Worm (Caenorhabditis elegans): Measurements from ENCODE around the gene bath-13.
A peak's percentile ranks its signal among the peaks of the same experiment; 100 is the strongest.

bath-13 gene

ce11 chrII:2521960-2522359 is at the start of gene bath-13:
Gene bath-13, minus strand, starts transcription at chrII:2522060.
- TF ChIP-seq fkh-10 (GFP tag; optimal IDR thresholded peaks at IDR 0.05) (no peak), ceh-90 (tag; optimal IDR thresholded peaks at IDR 0.05) (no peak), nhr-90 (tag; optimal IDR thresholded peaks at IDR 0.05; ENCODE audit: poor library complexity) (no peak), lin-15B (tag; optimal IDR thresholded peaks at IDR 0.05) (no peak), ztf-11 (tag; optimal IDR thresholded peaks at IDR 0.05) (no peak), egl-13 (tag; optimal IDR thresholded peaks at IDR 0.05) (no peak), nhr-85 (tag) (no peak), pag-3 (tag; optimal IDR thresholded peaks at IDR 0.05; ENCODE audit: borderline replicate concordance, insufficient read depth) (no peak), nhr-12 (tag; optimal IDR thresholded peaks at IDR 0.05) (no peak), sox-4 (tag; optimal IDR thresholded peaks at IDR 0.05) (no peak), nhr-11 (tag; optimal IDR thresholded peaks at IDR 0.05) (no peak), dsc-1 (tag; optimal IDR thresholded peaks at IDR 0.05) (no peak), nhr-28 (tag; optimal IDR thresholded peaks at IDR 0.05) (no peak), irx-1 (tag; optimal IDR thresholded peaks at IDR 0.05) (no peak)

DNA sequence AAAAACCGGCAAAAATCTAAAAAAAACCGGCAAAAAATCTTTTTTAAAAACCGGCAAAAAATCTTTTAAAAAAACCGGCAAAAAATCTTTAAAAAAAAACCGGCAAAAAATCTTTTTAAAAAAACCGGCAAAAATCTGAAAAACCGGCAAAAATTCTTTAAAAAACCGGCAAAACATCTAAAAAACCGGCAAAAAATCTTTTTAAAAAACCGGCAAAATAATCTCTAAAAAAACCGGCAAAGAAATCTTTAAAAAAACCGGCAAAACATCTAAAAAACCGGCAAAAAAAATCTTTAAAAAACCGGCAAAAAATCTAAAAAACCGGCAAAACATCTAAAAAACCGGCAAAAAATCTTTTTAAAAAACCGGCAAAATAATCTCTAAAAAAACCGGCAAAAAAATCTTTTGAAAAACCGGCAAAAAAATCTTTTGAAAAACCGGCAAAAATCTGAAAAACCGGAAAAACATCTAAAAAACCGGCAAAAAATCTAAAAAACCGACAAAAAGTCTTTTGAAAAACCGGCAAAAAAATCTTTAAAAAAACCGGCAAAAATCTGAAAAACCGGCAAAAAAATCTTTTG is 48.6 kb upstream of the bath-13 start:
- TF ChIP-seq irx-1 (tag; optimal IDR thresholded peaks at IDR 0.05), result peak; percentile 29
- TF ChIP-seq efl-3 (GFP tag; optimal IDR thresholded peaks at IDR 0.05), result peak; percentile 23

DNA sequence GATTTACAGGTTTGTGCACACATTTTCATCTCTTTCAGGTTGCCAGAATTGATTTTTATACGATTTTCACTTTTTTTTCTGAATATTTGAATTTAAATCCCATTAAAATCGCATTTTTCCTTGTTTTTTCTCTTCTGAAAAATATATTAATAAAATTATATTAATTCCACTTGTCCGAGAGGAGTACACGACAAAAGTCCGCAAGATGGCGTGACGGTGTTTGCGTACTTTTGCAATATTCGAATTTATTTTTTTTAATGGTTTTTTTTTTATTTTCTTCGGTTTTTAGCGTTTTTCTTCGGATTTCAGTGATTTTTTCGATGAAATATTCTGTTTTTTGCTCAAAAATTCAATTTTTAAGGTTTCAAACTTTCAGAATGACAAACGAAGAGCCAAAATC is 43.0 kb upstream of the bath-13 start, which contains the start of gene usp-39:
TSS of gene usp-39 (plus strand) at position 377 of the 400 bp plus-strand sequence.
- TF ChIP-seq zag-1 (tag; optimal IDR thresholded peaks at IDR 0.05) (no peak), unc-86 (tag; optimal IDR thresholded peaks at IDR 0.05) (peak; percentile 80), fkh-8 (tag; optimal IDR thresholded peaks at IDR 0.05) (no peak), nhr-28 (tag; optimal IDR thresholded peaks at IDR 0.05) (no peak), nhr-11 (tag; optimal IDR thresholded peaks at IDR 0.05) (peak; percentile 54), alr-1 (tag; optimal IDR thresholded peaks at IDR 0.05; ENCODE audit: borderline replicate concordance) (no peak), hlh-4 (tag; optimal IDR thresholded peaks at IDR 0.05) (no peak), grh-1 (GFP tag; IDR thresholded peaks at IDR 0.05) (peak; percentile 40), elt-3 (tag; optimal IDR thresholded peaks at IDR 0.05) (peak in 2 of 6 experiments; percentile 23 to 73), nhr-76 (tag; optimal IDR thresholded peaks at IDR 0.05) (no peak), rnt-1 (tag; optimal IDR thresholded peaks at IDR 0.05) (no peak), nhr-237 (tag; optimal IDR thresholded peaks at IDR 0.05) (peak; percentile 11), mdl-1 (tag; optimal IDR thresholded peaks at IDR 0.05) (peak in 1 of 2 experiments; percentile 23), unc-62 (GFP tag; optimal IDR thresholded peaks at IDR 0.05) (no peak), dpl-1 (GFP tag; optimal IDR thresholded peaks at IDR 0.05) (peak; percentile 75 to 87 (median 81)), sup-37 (GFP tag; optimal IDR thresholded peaks at IDR 0.05) (peak; percentile 63), ceh-8 (GFP tag; optimal IDR thresholded peaks at IDR 0.05) (peak; percentile 87), elt-2 (tag; optimal IDR thresholded peaks at IDR 0.05) (peak; percentile 67), fos-1 (tag; optimal IDR thresholded peaks at IDR 0.05) (peak; percentile 51), ceh-88 (GFP tag; IDR thresholded peaks at IDR 0.05) (peak; percentile 69; the same call in 1 of the 2 replicates), ama-1 (optimal IDR thresholded peaks at IDR 0.05) (no peak), xbp-1 (tag; optimal IDR thresholded peaks at IDR 0.05) (peak; percentile 81), blmp-1 (tag; optimal IDR thresholded peaks at IDR 0.05) (peak; percentile 60), F16B12.6 (tag; optimal IDR thresholded peaks at IDR 0.05) (peak; percentile 97), nhr-71 (tag; optimal IDR thresholded peaks at IDR 0.05) (no peak), sox-4 (tag; optimal IDR thresholded peaks at IDR 0.05) (peak; percentile 71), jun-1 (tag; optimal IDR thresholded peaks at IDR 0.05) (peak; percentile 12), aly-2 (tag; optimal IDR thresholded peaks at IDR 0.05) (peak; percentile 35), lsy-2 (tag; optimal IDR thresholded peaks at IDR 0.05) (peak; percentile 88 to 94), lir-3 (tag; optimal IDR thresholded peaks at IDR 0.05; ENCODE audit: poor library complexity) (no peak), nhr-85 (tag) (peak; percentile 90), tbx-2 (tag; optimal IDR thresholded peaks at IDR 0.05) (peak; percentile 85), dsc-1 (tag; optimal IDR thresholded peaks at IDR 0.05) (no peak), unc-30 (tag; optimal IDR thresholded peaks at IDR 0.05) (no peak), C16A3.4 (tag; optimal IDR thresholded peaks at IDR 0.05) (peak; percentile 59), mef-2 (tag; optimal IDR thresholded peaks at IDR 0.05) (peak; percentile 35), snpc-4 (tag; optimal IDR thresholded peaks at IDR 0.05) (peak; percentile 76), isw-1 (GFP tag; IDR thresholded peaks at IDR 0.05) (peak; percentile 66), ztf-11 (tag; optimal IDR thresholded peaks at IDR 0.05) (peak in 1 of 2 experiments; percentile 73)

Measured in whole organism, L1 larva.